Worm (Caenorhabditis elegans) whole organism, L2 larva: ENCODE data around the gene pqn-63.

Source experiments
- F13H6.1 ChIP-seq: sonication (generic microtip); optimal IDR thresholded peaks from 2 replicates; lab custom pipeline; 2016; ENCODE audit warnings: missing genetic modification characterization, missing compliant biosample characterization
- R02D3.7 ChIP-seq: fragments of 150-350 bp; optimal IDR thresholded peaks from 2 replicates; lab custom pipeline; 2014; ENCODE audit warnings: missing biosample characterization, missing genetic modification characterization
- Y55F3AM.14 ChIP-seq: fragments of 200-800 bp; sonication (Bioruptor generic); optimal IDR thresholded peaks from 2 replicates; lab custom pipeline; 2018; ENCODE audit warnings: mild to moderate bottlenecking, missing genetic modification characterization, missing compliant biosample characterization
- ZK546.5 ChIP-seq: sonication (generic microtip); optimal IDR thresholded peaks from 2 replicates; lab custom pipeline; 2017; ENCODE audit warnings: missing biosample characterization, missing genetic modification characterization
- alr-1 ChIP-seq: fragments of 150-350 bp; optimal IDR thresholded peaks from 2 replicates; lab custom pipeline; 2014; ENCODE audit warnings: missing biosample characterization, missing genetic modification characterization
- ama-1 ChIP-seq: fragments of 150-350 bp; optimal IDR thresholded peaks from 2 replicates; lab custom pipeline; 2018; ENCODE audit warnings: inconsistent platforms
- ceh-16 ChIP-seq: fragments of 150-350 bp; optimal IDR thresholded peaks from 2 replicates; lab custom pipeline; 2014; ENCODE audit warnings: missing biosample characterization, missing genetic modification characterization
- ceh-82 ChIP-seq: fragments of 150-350 bp; optimal IDR thresholded peaks from 2 replicates; lab custom pipeline; 2014; ENCODE audit warnings: missing biosample characterization, missing genetic modification characterization
- crh-2 ChIP-seq: sonication (generic microtip); optimal IDR thresholded peaks from 2 replicates; lab custom pipeline; 2017; ENCODE audit warnings: missing biosample characterization, missing genetic modification characterization
- dmd-4 ChIP-seq: sonication (generic microtip); optimal IDR thresholded peaks from 2 replicates; lab custom pipeline; 2017; ENCODE audit warnings: missing biosample characterization, missing genetic modification characterization
- egl-27 ChIP-seq: sonication (generic microtip); optimal IDR thresholded peaks from 3 replicates; lab custom pipeline; 2017; ENCODE audit warnings: missing biosample characterization, missing genetic modification reagents, missing genetic modification characterization
- elt-1 ChIP-seq: fragments of 150-350 bp; optimal IDR thresholded peaks from 2 replicates; lab custom pipeline; 2014; ENCODE audit warnings: missing biosample characterization, missing genetic modification characterization
- fos-1 ChIP-seq: fragments of 150-350 bp; optimal IDR thresholded peaks from 2 replicates; lab custom pipeline; 2014; ENCODE audit warnings: missing biosample characterization, missing genetic modification characterization
- gmeb-1 ChIP-seq: fragments of 150-350 bp; optimal IDR thresholded peaks from 2 replicates; lab custom pipeline; 2014; ENCODE audit warnings: missing biosample characterization, missing genetic modification characterization
- lin-11 ChIP-seq: fragments of 150-350 bp; sonication (generic microtip); optimal IDR thresholded peaks from 2 replicates; lab custom pipeline; 2014; ENCODE audit warnings: missing biosample characterization, missing genetic modification characterization, inconsistent platforms, mixed read lengths
- lin-13 ChIP-seq: fragments of 150-350 bp; optimal IDR thresholded peaks from 2 replicates; lab custom pipeline; 2014; ENCODE audit warnings: missing biosample characterization, missing genetic modification reagents, missing genetic modification characterization
- lin-39 ChIP-seq: fragments of 150-350 bp; optimal IDR thresholded peaks from 2 replicates; lab custom pipeline; 2014; ENCODE audit warnings: missing biosample characterization, missing genetic modification reagents, missing genetic modification characterization
- mab-5 ChIP-seq: fragments of 150-350 bp; optimal IDR thresholded peaks from 2 replicates; lab custom pipeline; 2014; ENCODE audit warnings: missing biosample characterization, missing genetic modification characterization
- mbf-1 ChIP-seq: sonication (generic microtip); optimal IDR thresholded peaks from 2 replicates; lab custom pipeline; 2017; ENCODE audit warnings: missing biosample characterization, missing genetic modification characterization
- mdl-1 ChIP-seq, 2 experiments: fragments of 150-350 bp in 1 of 2; sonication (generic microtip) in 1 of 2; optimal IDR thresholded peaks; 2 replicates each; lab custom pipeline; 2017; ENCODE audit warnings: missing biosample characterization in 2 of 2, missing genetic modification characterization in 2 of 2
- nhr-12 ChIP-seq: fragments of 150-350 bp; optimal IDR thresholded peaks from 2 replicates; lab custom pipeline; 2014; ENCODE audit warnings: missing biosample characterization, missing genetic modification characterization
- nhr-129 ChIP-seq: fragments of 150-350 bp; optimal IDR thresholded peaks from 2 replicates; lab custom pipeline; 2014; ENCODE audit warnings: missing biosample characterization, missing genetic modification characterization
- nhr-21 ChIP-seq: fragments of 150-350 bp; optimal IDR thresholded peaks from 2 replicates; lab custom pipeline; 2014; ENCODE audit warnings: missing biosample characterization, missing genetic modification characterization
- nhr-237 ChIP-seq: fragments of 150-350 bp; optimal IDR thresholded peaks from 2 replicates; lab custom pipeline; 2014; ENCODE audit warnings: missing biosample characterization, missing genetic modification characterization
- nhr-6 ChIP-seq: fragments of 150-350 bp; optimal IDR thresholded peaks from 2 replicates; lab custom pipeline; 2014; ENCODE audit warnings: missing biosample characterization, missing genetic modification characterization
- peb-1 ChIP-seq: fragments of 150-350 bp; optimal IDR thresholded peaks from 2 replicates; lab custom pipeline; 2014; ENCODE audit warnings: missing biosample characterization, missing genetic modification characterization
- sem-4 ChIP-seq: fragments of 150-350 bp; optimal IDR thresholded peaks from 2 replicates; lab custom pipeline; 2014; ENCODE audit warnings: missing biosample characterization, missing genetic modification reagents, missing genetic modification characterization
- sma-3 ChIP-seq: sonication (generic microtip); optimal IDR thresholded peaks from 2 replicates; lab custom pipeline; 2016; ENCODE audit warnings: missing genetic modification reagents, missing genetic modification characterization, missing compliant biosample characterization
- sma-9 ChIP-seq, 2 experiments: fragments of 150-350 bp in 1 of 2; sonication (generic microtip) in 1 of 2; optimal IDR thresholded peaks; 2 replicates each; lab custom pipeline; 2014 to 2016; ENCODE audit warnings: missing genetic modification characterization in 2 of 2, mild to moderate bottlenecking in 1 of 2, missing biosample characterization in 1 of 2, missing compliant biosample characterization in 1 of 2, missing genetic modification reagents in 1 of 2, moderate library complexity in 1 of 2
- snpc-4 ChIP-seq: fragments of 150-350 bp; optimal IDR thresholded peaks from 2 replicates; lab custom pipeline; 2014; ENCODE audit warnings: missing biosample characterization, missing genetic modification characterization
- unc-39 ChIP-seq: fragments of 150-350 bp; optimal IDR thresholded peaks from 2 replicates; lab custom pipeline; 2014; ENCODE audit warnings: missing biosample characterization, missing genetic modification characterization
- unc-55 ChIP-seq: fragments of 150-350 bp; sonication (generic microtip); optimal IDR thresholded peaks from 3 replicates; lab custom pipeline; 2014; ENCODE audit warnings: missing biosample characterization, missing genetic modification reagents, missing genetic modification characterization
- unc-62 ChIP-seq: fragments of 150-350 bp; optimal IDR thresholded peaks from 2 replicates; lab custom pipeline; 2014; ENCODE audit warnings: missing biosample characterization, missing genetic modification reagents, missing genetic modification characterization
- ztf-11 ChIP-seq: sonication (generic microtip); optimal IDR thresholded peaks from 2 replicates; lab custom pipeline; 2017; ENCODE audit warnings: missing biosample characterization, missing genetic modification characterization

The pqn-63 gene

ce11 chrV:9588574-9588973, 27.3 kb upstream of the pqn-63 start:
- TF ChIP-seq mbf-1 (tag; lab: Kevin White, UChicago) (no peak), sma-9 (GFP tag; optimal IDR thresholded peaks at IDR 0.05; lab: Kevin White, UChicago) (peak; percentile 49), sma-9 (tag; optimal IDR thresholded peaks at IDR 0.05; lab: Kevin White, UChicago) (no peak), sem-4 (tag; lab: Kevin White, UChicago) (no peak), lin-11 (no peak), F13H6.1 (no peak), lin-39 (tag; lab: Kevin White, UChicago) (no peak), fos-1 (tag; lab: Kevin White, UChicago) (peak; percentile 18), crh-2 (tag; lab: Kevin White, UChicago) (no peak), ZK546.5 (tag; lab: Kevin White, UChicago) (no peak), nhr-21 (peak; percentile 20), dmd-4 (no peak), sma-3 (peak; percentile 24), unc-39 (tag; lab: Kevin White, UChicago) (no peak), mab-5 (tag; lab: Kevin White, UChicago) (no peak), R02D3.7 (tag; lab: Kevin White, UChicago) (no peak)

ce11 chrV:9590317-9590716, 25.5 kb upstream of the pqn-63 start, which contains the start of gene K09G1.2:
K09G1.2 (plus strand) TSS chrV:9590617.
- TF ChIP-seq nhr-6 (tag; lab: Kevin White, UChicago) (no peak), sem-4 (tag; lab: Kevin White, UChicago) (no peak), snpc-4 (tag; lab: Kevin White, UChicago) (no peak), egl-27 (no peak), gmeb-1 (tag; lab: Kevin White, UChicago) (no peak), crh-2 (tag; lab: Kevin White, UChicago) (no peak), unc-55 (GFP tag; lab: Kevin White, UChicago) (no peak), ceh-82 (tag; lab: Kevin White, UChicago) (no peak), sma-9 (GFP tag; optimal IDR thresholded peaks at IDR 0.05; lab: Kevin White, UChicago) (no peak), sma-9 (tag; optimal IDR thresholded peaks at IDR 0.05; lab: Kevin White, UChicago) (no peak), alr-1 (tag; lab: Kevin White, UChicago) (no peak), fos-1 (tag; lab: Kevin White, UChicago) (no peak), ceh-16 (no peak), unc-39 (tag; lab: Kevin White, UChicago) (no peak), mdl-1 (tag; optimal IDR thresholded peaks at IDR 0.05; lab: Kevin White, UChicago) (no peak), dmd-4 (no peak), nhr-12 (no peak)

- TF ChIP-seq snpc-4 (tag; lab: Kevin White, UChicago) (no peak), fos-1 (tag; lab: Kevin White, UChicago) (no peak), peb-1 (tag; lab: Kevin White, UChicago) (no peak), ztf-11 (tag; lab: Kevin White, UChicago) (no peak), mbf-1 (tag; lab: Kevin White, UChicago) (no peak)
These were observed 7.6 kb upstream of the pqn-63 start, which contains the start of gene dop-2 for ce11 chrV:9608256-9608655. dop-2 (plus strand) TSS chrV:9608556.

ce11 chrV:9609217-9609616, 6.6 kb upstream of the pqn-63 start:
- TF ChIP-seq nhr-6 (tag; lab: Kevin White, UChicago) (no peak), mab-5 (tag; lab: Kevin White, UChicago) (no peak), Y55F3AM.14 (GFP tag; lab: Kevin White, UChicago) (no peak)

- TF ChIP-seq elt-1 = no peak
These were observed 299 bp downstream of the pqn-63 start for ce11 chrV:9616130-9616529.

DNA sequence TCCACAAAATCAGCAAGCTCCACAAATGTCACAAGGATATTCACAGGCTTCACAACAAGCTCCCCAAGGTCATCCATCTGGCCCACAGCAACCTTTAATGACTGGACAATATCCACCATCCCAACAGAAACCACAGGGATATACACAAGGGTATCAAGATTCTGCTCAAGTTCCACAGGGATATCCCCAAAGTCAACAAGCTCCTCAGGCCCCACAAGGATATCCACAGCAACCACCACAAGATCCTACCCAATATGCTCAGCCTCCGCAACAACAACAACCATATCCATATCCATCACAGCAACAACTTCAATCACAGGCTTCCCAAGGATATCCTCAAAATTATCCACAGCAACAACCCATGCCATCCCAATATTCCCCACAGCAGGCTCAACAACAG, 856 bp downstream of the pqn-63 start:
- no peak for TF ChIP-seq sem-4 (tag; lab: Kevin White, UChicago)
- TF ChIP-seq ama-1 (lab: Kevin White, UChicago) = no peak

DNA sequence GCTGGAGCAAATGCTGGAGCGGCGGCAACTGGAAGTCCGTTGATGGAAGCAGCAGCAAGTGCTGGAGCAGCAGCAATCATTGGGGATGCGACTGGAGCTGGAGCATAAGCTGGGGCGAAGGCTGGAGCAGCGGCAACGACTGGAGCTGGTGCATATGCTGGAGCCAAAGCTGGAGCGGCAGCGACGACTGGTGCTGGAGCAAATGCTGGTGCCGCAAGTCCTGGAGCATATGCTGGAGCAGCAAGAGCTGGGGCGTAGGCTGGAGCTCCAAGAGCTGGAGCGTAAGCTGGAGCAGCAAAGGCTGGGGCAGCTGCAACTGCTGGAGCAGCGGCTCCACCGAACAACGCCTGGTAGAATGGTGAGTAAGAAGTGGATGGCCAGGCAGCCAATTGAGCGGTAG, 2.6 kb downstream of the pqn-63 start:
- TF ChIP-seq nhr-6 (tag; lab: Kevin White, UChicago) (no peak), sma-3 (no peak), nhr-129 (tag; lab: Kevin White, UChicago) (no peak), nhr-237 (tag; lab: Kevin White, UChicago) (no peak), lin-11 (no peak), ama-1 (lab: Kevin White, UChicago) (no peak), ceh-82 (tag; lab: Kevin White, UChicago) (no peak), lin-13 (no peak), unc-62 (GFP tag; lab: Kevin White, UChicago) (no peak), dmd-4 (no peak), lin-39 (tag; lab: Kevin White, UChicago) (no peak), mab-5 (tag; lab: Kevin White, UChicago) (no peak), F13H6.1 (no peak), egl-27 (no peak), sma-9 (GFP tag; optimal IDR thresholded peaks at IDR 0.05; lab: Kevin White, UChicago) (no peak), sma-9 (tag; optimal IDR thresholded peaks at IDR 0.05; lab: Kevin White, UChicago) (no peak), fos-1 (tag; lab: Kevin White, UChicago) (no peak)
